Fruit fly (Drosophila melanogaster): ENCODE results near the gene MnM.

Gene MnM

DNA sequence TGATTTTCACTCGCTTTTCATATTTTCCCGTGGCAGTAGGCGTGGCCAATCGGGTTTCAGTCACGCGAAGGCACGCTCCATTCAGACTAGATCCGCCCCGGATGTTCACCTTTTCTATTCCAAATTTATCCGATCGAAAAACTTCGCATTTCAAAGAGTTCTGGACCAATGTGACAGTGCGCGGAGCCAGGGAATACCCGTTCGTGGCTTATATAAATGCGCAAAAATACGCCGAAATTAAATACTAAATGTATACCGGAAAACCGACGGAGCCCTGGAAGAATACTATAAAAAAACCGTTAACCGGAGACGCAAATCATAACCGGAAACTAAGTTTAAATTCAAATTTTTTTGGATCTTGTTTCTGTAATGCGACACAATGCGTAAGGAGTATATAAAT, 50.8 kb downstream of the MnM start, which contains the start of gene promL (continued):
- TF ChIP-seq fd3F (GFP tag; optimal IDR thresholded peaks at IDR 0.05) (peak; percentile 10), CG9876 (GFP tag; optimal IDR thresholded peaks at IDR 0.05) (no peak), CG1529 (GFP tag; optimal IDR thresholded peaks at IDR 0.05) (peak; percentile 7), mld (GFP tag; IDR thresholded peaks at IDR 0.05; ENCODE audit: partially characterized antibody) (no peak), CG2202 (tag; optimal IDR thresholded peaks at IDR 0.05) (peak; percentile 2), Dad (GFP tag; optimal IDR thresholded peaks at IDR 0.05) (peak; percentile 13), Doc2 (GFP tag; IDR thresholded peaks at IDR 0.05) (no peak), lbe (GFP tag; optimal IDR thresholded peaks at IDR 0.05) (peak; percentile 54), CG4854 (GFP tag; optimal IDR thresholded peaks at IDR 0.05) (peak; percentile 18), CG32767 (GFP tag; IDR thresholded peaks at IDR 0.05) (peak; percentile 38; the same call in 1 of the 2 replicates), CG17328 (GFP tag; IDR thresholded peaks at IDR 0.05) (peak; percentile 39; the same call in 1 of the 2 replicates), z (GFP tag; IDR thresholded peaks at IDR 0.05) (no peak), pum (GFP tag; optimal IDR thresholded peaks at IDR 0.05) (peak; percentile 16), CG32772 (GFP tag; IDR thresholded peaks at IDR 0.05) (no peak), jigr1 (GFP tag; IDR thresholded peaks at IDR 0.05) (no peak), CG10209 (GFP tag; optimal IDR thresholded peaks at IDR 0.05) (peak; percentile 44), zfh2 (GFP tag; optimal IDR thresholded peaks at IDR 0.05) (peak; percentile 6), her (GFP tag; optimal IDR thresholded peaks at IDR 0.05) (no peak), schlank (tag; optimal IDR thresholded peaks at IDR 0.05) (no peak), gce (GFP tag; IDR thresholded peaks at IDR 0.05) (no peak), CG3281 (GFP tag; optimal IDR thresholded peaks at IDR 0.05) (peak; percentile 81), CG9437 (GFP tag; optimal IDR thresholded peaks at IDR 0.05) (peak; percentile 50), CG17385 (GFP tag; optimal IDR thresholded peaks at IDR 0.05) (peak; percentile 48), CG7357 (GFP tag; IDR thresholded peaks at IDR 0.05) (no peak), dm (GFP tag; optimal IDR thresholded peaks at IDR 0.05) (peak; percentile 53), cato (GFP tag; optimal IDR thresholded peaks at IDR 0.05; ENCODE audit: borderline replicate concordance) (no peak), CG1602 (GFP tag; optimal IDR thresholded peaks at IDR 0.05) (no peak), CG18262 (tag; optimal IDR thresholded peaks at IDR 0.05) (peak; percentile 50), CG5180 (GFP tag; optimal IDR thresholded peaks at IDR 0.05) (peak; percentile 27), crol (GFP tag; IDR thresholded peaks at IDR 0.05) (no peak), CG12236 (GFP tag; optimal IDR thresholded peaks at IDR 0.05) (peak; percentile 6), CG7745 (tag; optimal IDR thresholded peaks at IDR 0.05) (no peak), zen (tag; optimal IDR thresholded peaks at IDR 0.05) (peak; percentile 12), D19A (tag; optimal IDR thresholded peaks at IDR 0.05) (peak; percentile 53), rib (GFP tag; IDR thresholded peaks at IDR 0.05) (no peak), Scr (GFP tag; IDR thresholded peaks at IDR 0.05; ENCODE audit: partially characterized antibody) (peak; percentile 17; the same call in 1 of the 2 replicates), CG12391 (tag; optimal IDR thresholded peaks at IDR 0.05) (peak; percentile 63), wek (GFP tag; optimal IDR thresholded peaks at IDR 0.05) (peak; percentile 54), Hmr (GFP tag; optimal IDR thresholded peaks at IDR 0.05) (peak; percentile 93), Nf-YB (GFP tag; optimal IDR thresholded peaks at IDR 0.05) (peak; percentile 58), kah (GFP tag; optimal IDR thresholded peaks at IDR 0.05) (no peak), CG12104 (GFP tag; optimal IDR thresholded peaks at IDR 0.05) (peak; percentile 59), Rfx (GFP tag; IDR thresholded peaks at IDR 0.05) (peak; percentile 77), YL-1 (GFP tag; optimal IDR thresholded peaks at IDR 0.05) (peak; percentile 90), Usf (GFP tag; optimal IDR thresholded peaks at IDR 0.05) (no peak), ftz-f1 (GFP tag; optimal IDR thresholded peaks at IDR 0.05) (peak; percentile 31), usp (GFP tag; optimal IDR thresholded peaks at IDR 0.05) (no peak), trem (tag; optimal IDR thresholded peaks at IDR 0.05) (peak; percentile 79), CG7271 (tag; optimal IDR thresholded peaks at IDR 0.05) (peak; percentile 26), az2 (GFP tag; optimal IDR thresholded peaks at IDR 0.05) (no peak), CG8281 (tag; optimal IDR thresholded peaks at IDR 0.05) (peak; percentile 17)
